Worm (Caenorhabditis elegans) whole organism, early embryonic: Measurements from ENCODE around the gene mrpl-1.

ENCODE experiments used
- B0310.2 ChIP-seq: sonication (generic microtip); optimal IDR thresholded peaks from 2 replicates; lab custom pipeline; 2016; ENCODE audit warnings: mild to moderate bottlenecking, missing genetic modification characterization, missing compliant biosample characterization
- F13C5.2 ChIP-seq: sonication (generic microtip); optimal IDR thresholded peaks from 2 replicates; lab custom pipeline; 2017; ENCODE audit warnings: mild to moderate bottlenecking, missing genetic modification characterization, inconsistent platforms, missing compliant biosample characterization
- aly-1 ChIP-seq: sonication (generic microtip); optimal IDR thresholded peaks from 2 replicates; lab custom pipeline; 2016; ENCODE audit warnings: missing genetic modification characterization, missing compliant biosample characterization
- ceh-13 ChIP-seq: fragments of 200-800 bp; sonication (Bioruptor generic); optimal IDR thresholded peaks from 2 replicates; lab custom pipeline; 2018; ENCODE audit warnings: mild to moderate bottlenecking, missing genetic modification characterization, missing compliant biosample characterization
- ceh-36 ChIP-seq: sonication (generic microtip); optimal IDR thresholded peaks from 2 replicates; lab custom pipeline; 2016; ENCODE audit warnings: missing genetic modification characterization, inconsistent platforms, missing compliant biosample characterization
- ets-7 ChIP-seq: sonication (generic microtip); optimal IDR thresholded peaks from 2 replicates; lab custom pipeline; 2016; ENCODE audit warnings: missing genotype, missing genetic modification characterization, missing compliant biosample characterization
- flt-1 ChIP-seq: fragments of 200-800 bp; sonication (Bioruptor generic); IDR thresholded peaks from 2 replicates; pipeline ENCODE4 v1.3.6; 2022; ENCODE audit warnings: missing genetic modification characterization, missing compliant biosample characterization
- hmbx-1 ChIP-seq: sonication (generic microtip); optimal IDR thresholded peaks from 2 replicates; lab custom pipeline; 2016; ENCODE audit warnings: mild to moderate bottlenecking, missing genetic modification characterization, missing compliant biosample characterization
- hmg-4 ChIP-seq: fragments of 200-800 bp; sonication (Bioruptor generic); optimal IDR thresholded peaks from 2 replicates; lab custom pipeline; 2018; ENCODE audit warnings: mild to moderate bottlenecking, missing genetic modification characterization, missing compliant biosample characterization
- hnd-1 ChIP-seq: sonication (generic microtip); optimal IDR thresholded peaks from 2 replicates; lab custom pipeline; 2016; ENCODE audit warnings: missing genetic modification characterization, missing compliant biosample characterization
- pes-1 ChIP-seq: fragments of 200-800 bp; sonication (Bioruptor generic); IDR thresholded peaks from 2 replicates; pipeline ENCODE4 v1.3.6; 2022; ENCODE audit warnings: missing genetic modification reagents, missing genetic modification characterization, missing compliant biosample characterization
- scrt-1 ChIP-seq: fragments of 200-800 bp; sonication (Bioruptor generic); IDR thresholded peaks from 2 replicates; pipeline ENCODE4 v1.3.6; 2022; ENCODE audit warnings: missing genetic modification characterization, missing compliant biosample characterization
- sea-1 ChIP-seq: fragments of 200-800 bp; sonication (Bioruptor generic); conservative IDR thresholded peaks from 2 replicates; pipeline ENCODE4 v1.3.6; 2022; ENCODE audit warnings: missing genetic modification characterization, missing compliant biosample characterization
- tbx-11 ChIP-seq: fragments of 200-800 bp; sonication (Bioruptor generic); IDR thresholded peaks from 2 replicates; pipeline ENCODE4 v1.3.6; 2022; ENCODE audit warnings: missing genetic modification characterization, missing compliant biosample characterization
- tbx-37 ChIP-seq: fragments of 200-800 bp; sonication (Bioruptor generic); conservative IDR thresholded peaks from 2 replicates; pipeline ENCODE4 v1.3.6; 2022; ENCODE audit warnings: missing genetic modification reagents, missing genetic modification characterization, missing compliant biosample characterization
- tra-4 ChIP-seq: sonication (generic microtip); optimal IDR thresholded peaks from 2 replicates; lab custom pipeline; 2017; ENCODE audit warnings: missing genetic modification characterization, missing compliant biosample characterization

mrpl-1 gene

DNA sequence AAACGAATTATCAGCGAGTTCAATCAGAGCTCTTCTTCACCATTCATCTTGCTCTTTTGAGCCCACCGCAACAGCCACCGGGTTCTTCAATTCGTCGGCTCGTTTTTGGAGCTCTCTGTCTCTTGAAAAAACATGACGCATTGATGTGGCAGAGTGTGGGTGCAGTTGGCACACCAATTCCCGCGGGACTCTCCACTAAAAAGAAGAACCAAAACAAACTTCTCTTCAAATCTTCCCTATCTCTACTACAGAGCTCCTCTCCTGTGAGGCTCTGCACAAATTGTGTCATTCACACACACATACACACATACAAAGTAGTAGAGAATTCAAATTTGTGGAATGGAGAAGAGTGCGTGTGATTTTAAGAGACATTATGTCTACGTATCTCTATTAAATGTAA is 46.5 kb downstream of the mrpl-1 start:
- TF ChIP-seq aly-1: no peak
- no peak for TF ChIP-seq ceh-13 (GFP tag; lab: Kevin White, UChicago)
- no peak for TF ChIP-seq tbx-37

DNA sequence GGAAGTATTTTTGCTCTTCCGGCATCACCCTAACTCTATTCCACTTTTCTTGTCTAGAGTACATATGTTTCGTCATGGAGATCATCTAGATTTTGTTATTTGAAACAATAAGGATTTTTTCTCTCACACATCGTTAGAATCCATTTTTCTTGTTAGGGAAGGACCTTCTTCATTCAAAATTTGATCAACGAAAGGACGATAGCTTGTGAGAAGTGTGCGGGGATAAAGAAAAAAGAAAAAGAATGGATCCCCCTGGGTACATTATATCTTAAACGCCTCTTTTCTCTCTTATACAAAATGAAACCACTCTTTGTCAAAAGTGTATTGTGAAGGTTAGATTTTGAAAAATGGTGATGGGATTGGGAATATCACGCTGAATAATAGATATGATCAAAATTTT is 47.9 kb downstream of the mrpl-1 start:
- no peak for TF ChIP-seq ets-7
- no peak for TF ChIP-seq tbx-37
- TF ChIP-seq tra-4: no peak
- no peak for TF ChIP-seq pes-1 (GFP tag; lab: Robert Waterston, UW)
- TF ChIP-seq scrt-1 (GFP tag; lab: Robert Waterston, UW): no peak
- TF ChIP-seq ceh-13 (GFP tag; lab: Kevin White, UChicago): no peak
- TF ChIP-seq B0310.2 (tag; lab: Kevin White, UChicago): no peak
- no peak for TF ChIP-seq hmbx-1
- no peak for TF ChIP-seq flt-1 (GFP tag; lab: Robert Waterston, UW)
- TF ChIP-seq hmg-4 (GFP tag; lab: Kevin White, UChicago): no peak
- TF ChIP-seq sea-1 (GFP tag; lab: Robert Waterston, UW): no peak
- TF ChIP-seq ceh-36 (tag; lab: Kevin White, UChicago): no peak
- TF ChIP-seq tbx-11 (GFP tag; lab: Robert Waterston, UW): no peak
- no peak for TF ChIP-seq hnd-1 (tag; lab: Kevin White, UChicago)
- TF ChIP-seq F13C5.2 (tag; lab: Kevin White, UChicago): no peak
- TF ChIP-seq aly-1: no peak

ce11 chrIV:7659481-7659880 is 50.0 kb downstream of the mrpl-1 start:
- TF ChIP-seq scrt-1 (GFP tag; lab: Robert Waterston, UW) (no peak), ceh-36 (tag; lab: Kevin White, UChicago) (no peak), aly-1 (no peak), ets-7 (no peak), tbx-11 (GFP tag; lab: Robert Waterston, UW) (no peak), hnd-1 (tag; lab: Kevin White, UChicago) (no peak), hmbx-1 (no peak)

DNA sequence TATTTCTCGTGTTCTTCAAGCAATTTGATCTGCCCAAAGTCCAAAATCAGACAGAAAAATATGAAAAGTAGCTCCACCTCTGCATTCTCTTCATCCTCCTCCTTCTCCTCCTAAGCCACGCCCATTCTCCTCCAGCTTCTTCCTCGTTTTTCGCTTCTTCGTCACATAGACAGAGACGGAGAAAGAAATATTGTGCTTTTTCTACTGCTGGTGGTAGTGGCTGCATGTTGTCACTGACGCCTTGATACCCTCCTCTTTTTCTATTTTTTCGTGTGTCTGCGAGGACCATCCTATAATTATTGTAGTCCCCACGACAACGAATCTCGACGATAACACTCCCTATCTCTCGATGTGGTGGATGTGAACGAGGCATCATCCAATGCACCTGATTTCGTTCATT is 50.9 kb downstream of the mrpl-1 start, which contains the start of gene C08G9.1:
Gene C08G9.1, plus strand, starts transcription at position 175 of the 400 bp plus-strand sequence.
- TF ChIP-seq hmg-4 (GFP tag; lab: Kevin White, UChicago): no peak
- TF ChIP-seq F13C5.2 (tag; lab: Kevin White, UChicago): no peak
- TF ChIP-seq pes-1 (GFP tag; lab: Robert Waterston, UW): no peak
